Fruit fly (Drosophila melanogaster) whole organism, embryonic: Measurements from ENCODE around the gene JIL-1.
A peak's percentile ranks its signal among the peaks of the same experiment; 100 is the strongest.

Experiments used
- Antp ChIP-seq: fragments of 200-800 bp; sonication (Bioruptor generic); optimal IDR thresholded peaks from 3 replicates; lab custom pipeline; 2016; ENCODE audit warnings: missing biosample characterization, missing genetic modification characterization
- Atf-2 ChIP-seq: fragments of 200-800 bp; sonication (Bioruptor generic); optimal IDR thresholded peaks from 2 replicates; lab custom pipeline; 2016; ENCODE audit warnings: missing biosample characterization, missing genetic modification characterization
- CG10147 ChIP-seq: fragments of 200-800 bp; sonication (Bioruptor generic); optimal IDR thresholded peaks from 2 replicates; lab custom pipeline; 2019; ENCODE audit warnings: missing biosample characterization, mild to moderate bottlenecking, missing genetic modification characterization, moderate library complexity
- CG10274 ChIP-seq: fragments of 200-800 bp; sonication (Bioruptor generic); optimal IDR thresholded peaks from 3 replicates; lab custom pipeline; 2017; ENCODE audit warnings: missing biosample characterization, mild to moderate bottlenecking, missing genetic modification characterization
- CG10565 ChIP-seq: fragments of 200-800 bp; sonication (Bioruptor generic); optimal IDR thresholded peaks from 3 replicates; lab custom pipeline; 2016; ENCODE audit warnings: missing biosample characterization, mild to moderate bottlenecking, missing genetic modification characterization
- CG11456 ChIP-seq: fragments of 200-800 bp; sonication (Bioruptor generic); IDR thresholded peaks from 3 replicates; pipeline ENCODE4 v1.3.6; 2022; ENCODE audit warnings: missing biosample characterization, missing genetic modification characterization
- CG11723 ChIP-seq: fragments of 200-800 bp; sonication (Bioruptor generic); optimal IDR thresholded peaks from 2 replicates; lab custom pipeline; 2017; ENCODE audit warnings: missing biosample characterization, mild to moderate bottlenecking, missing genetic modification characterization
- CG13775 ChIP-seq: fragments of 200-800 bp; sonication (Bioruptor generic); optimal IDR thresholded peaks from 3 replicates; lab custom pipeline; 2017; ENCODE audit warnings: missing biosample characterization, mild to moderate bottlenecking, missing genetic modification characterization
- CG14014 ChIP-seq: fragments of 200-800 bp; sonication (Bioruptor generic); IDR thresholded peaks from 2 replicates; pipeline ENCODE4 v1.3.6; 2022; ENCODE audit warnings: missing biosample characterization, missing genetic modification characterization
- CG1603 ChIP-seq: fragments of 200-800 bp; sonication (Bioruptor generic); optimal IDR thresholded peaks from 2 replicates; lab custom pipeline; 2019; ENCODE audit warnings: missing biosample characterization, mild to moderate bottlenecking, missing genetic modification characterization, moderate library complexity
- CG1792 ChIP-seq: fragments of 200-800 bp; sonication (Bioruptor generic); optimal IDR thresholded peaks from 2 replicates; lab custom pipeline; 2016; ENCODE audit warnings: missing biosample characterization, missing genetic modification characterization
- CG2116 ChIP-seq: fragments of 200-800 bp; sonication (Bioruptor generic); optimal IDR thresholded peaks from 3 replicates; lab custom pipeline; 2018; ENCODE audit warnings: missing biosample characterization, mild to moderate bottlenecking, missing genetic modification characterization
- CG2120 ChIP-seq: fragments of 200-800 bp; sonication (Bioruptor generic); optimal IDR thresholded peaks from 3 replicates; lab custom pipeline; 2016; ENCODE audit warnings: missing biosample characterization, missing genetic modification characterization
- CG2889 ChIP-seq: fragments of 200-800 bp; sonication (Bioruptor generic); IDR thresholded peaks from 3 replicates; pipeline ENCODE4 v1.3.6; 2022; ENCODE audit warnings: missing biosample characterization, missing genetic modification characterization
- CG3065 ChIP-seq: fragments of 200-800 bp; sonication (Bioruptor generic); optimal IDR thresholded peaks from 2 replicates; lab custom pipeline; 2016; ENCODE audit warnings: missing biosample characterization, missing genetic modification characterization
- CG3281 ChIP-seq: fragments of 200-800 bp; sonication (Bioruptor generic); optimal IDR thresholded peaks from 3 replicates; lab custom pipeline; 2017; ENCODE audit warnings: missing biosample characterization, mild to moderate bottlenecking, missing genetic modification characterization
- CG3726 ChIP-seq: fragments of 200-800 bp; sonication (Bioruptor generic); IDR thresholded peaks from 3 replicates; pipeline ENCODE4, ENCODE4 v1.3.6; 2022; ENCODE audit warnings: missing biosample characterization, missing genetic modification characterization
- CG5245 ChIP-seq: fragments of 200-800 bp; sonication (Bioruptor generic); optimal IDR thresholded peaks from 3 replicates; lab custom pipeline; 2016; ENCODE audit warnings: missing biosample characterization, missing genetic modification characterization
- CG6654 ChIP-seq: fragments of 200-800 bp; sonication (Bioruptor generic); optimal IDR thresholded peaks from 2 replicates; lab custom pipeline; 2017; ENCODE audit warnings: missing biosample characterization, mild to moderate bottlenecking, missing genetic modification characterization
- CG8765 ChIP-seq: fragments of 200-800 bp; sonication (Bioruptor generic); IDR thresholded peaks from 2 replicates; pipeline ENCODE4 v1.3.6; 2022; ENCODE audit warnings: missing biosample characterization, missing genetic modification characterization
- CG9215 ChIP-seq: fragments of 200-800 bp; sonication (Bioruptor generic); IDR thresholded peaks from 2 replicates; pipeline ENCODE4 v1.3.6; 2022; ENCODE audit warnings: missing biosample characterization, missing genetic modification characterization
- CHES-1-like ChIP-seq: fragments of 200-800 bp; sonication (Bioruptor generic); optimal IDR thresholded peaks from 2 replicates; lab custom pipeline; 2016; ENCODE audit warnings: missing biosample characterization, missing genetic modification characterization
- CrebB ChIP-seq: fragments of 200-800 bp; sonication (Bioruptor generic); optimal IDR thresholded peaks from 3 replicates; lab custom pipeline; 2018; ENCODE audit warnings: missing biosample characterization, mild to moderate bottlenecking, missing genetic modification characterization
- Dll ChIP-seq: fragments of 200-800 bp; sonication (Bioruptor generic); IDR thresholded peaks from 4 replicates; pipeline ENCODE4 v1.3.6; 2022; ENCODE audit warnings: missing biosample characterization, missing genetic modification characterization; ENCODE audit not compliant: partially characterized antibody
- Dref ChIP-seq: fragments of 200-800 bp; sonication (Bioruptor generic); IDR thresholded peaks from 2 replicates; pipeline ENCODE4 v1.3.6; 2022; ENCODE audit warnings: missing biosample characterization, missing genetic modification characterization
- Drgx ChIP-seq: fragments of 200-800 bp; sonication (Bioruptor generic); IDR thresholded peaks from 2 replicates; pipeline ENCODE4 v1.3.6; 2022; ENCODE audit warnings: missing biosample characterization, missing genetic modification characterization
- E2f2 ChIP-seq: fragments of 200-800 bp; sonication (Bioruptor generic); IDR thresholded peaks from 2 replicates; pipeline ENCODE4 v1.3.6; 2022; ENCODE audit warnings: missing biosample characterization, missing genetic modification characterization
- Fer2 ChIP-seq: fragments of 200-800 bp; sonication (Bioruptor generic); optimal IDR thresholded peaks from 2 replicates; lab custom pipeline; 2018; ENCODE audit warnings: missing biosample characterization, mild to moderate bottlenecking, missing genetic modification characterization, moderate library complexity
- HLHmδ ChIP-seq: fragments of 200-800 bp; sonication (Bioruptor generic); optimal IDR thresholded peaks from 2 replicates; lab custom pipeline; 2018; ENCODE audit warnings: missing biosample characterization, mild to moderate bottlenecking, missing genetic modification characterization, moderate library complexity
- Hr3 ChIP-seq: fragments of 200-800 bp; sonication (Bioruptor generic); optimal IDR thresholded peaks from 3 replicates; lab custom pipeline; 2016; ENCODE audit warnings: missing biosample characterization, missing genetic modification characterization
- Med ChIP-seq: fragments of 200-800 bp; sonication (Bioruptor generic); peaks from one replicate; lab custom pipeline; 2016; ENCODE audit warnings: missing biosample characterization, missing genetic modification characterization, mild to moderate bottlenecking, inconsistent platforms, moderate library complexity
- Mrtf ChIP-seq: fragments of 200-800 bp; sonication (Bioruptor generic); IDR thresholded peaks from 3 replicates; pipeline ENCODE4 v1.3.6; 2022; ENCODE audit warnings: missing biosample characterization, missing genetic modification characterization
- Neu2 ChIP-seq: fragments of 200-800 bp; sonication (Bioruptor generic); optimal IDR thresholded peaks from 3 replicates; lab custom pipeline; 2016; ENCODE audit warnings: missing biosample characterization, missing genetic modification characterization, borderline replicate concordance
- Nf-YA ChIP-seq: fragments of 200-800 bp; sonication (Bioruptor generic); IDR thresholded peaks from 2 replicates; pipeline ENCODE4 v1.3.6; 2022; ENCODE audit warnings: missing biosample characterization, missing genetic modification characterization
- Scr ChIP-seq: fragments of 200-800 bp; sonication (Bioruptor generic); IDR thresholded peaks from 2 replicates; pipeline ENCODE4 v1.3.6; 2022; ENCODE audit warnings: missing biosample characterization, missing genetic modification characterization; ENCODE audit not compliant: partially characterized antibody
- Sox102F ChIP-seq: fragments of 200-800 bp; sonication (Bioruptor generic); optimal IDR thresholded peaks from 2 replicates; lab custom pipeline; 2018; ENCODE audit warnings: missing biosample characterization, mild to moderate bottlenecking, missing genetic modification characterization, moderate library complexity
- aop ChIP-seq: fragments of 200-800 bp; sonication (Bioruptor generic); IDR thresholded peaks from 2 replicates; pipeline ENCODE4 v1.3.6; 2022; ENCODE audit warnings: missing biosample characterization, missing genetic modification characterization
- br ChIP-seq: fragments of >200 bp; optimal IDR thresholded peaks from 2 replicates; lab custom pipeline; 2017
- caup ChIP-seq: fragments of 200-800 bp; sonication (Bioruptor generic); optimal IDR thresholded peaks from 3 replicates; lab custom pipeline; 2017; ENCODE audit warnings: missing biosample characterization, mild to moderate bottlenecking, missing genetic modification characterization, moderate library complexity; ENCODE audit not compliant: severe bottlenecking
- dmrt99B ChIP-seq: fragments of 200-800 bp; sonication (Bioruptor generic); optimal IDR thresholded peaks from 2 replicates; lab custom pipeline; 2018; ENCODE audit warnings: missing biosample characterization, mild to moderate bottlenecking, missing genetic modification characterization, moderate library complexity
- en ChIP-seq: fragments of 200-800 bp; sonication (Bioruptor generic); optimal IDR thresholded peaks from 2 replicates; lab custom pipeline; 2016; ENCODE audit warnings: missing biosample characterization, missing genetic modification characterization
- fd96Cb ChIP-seq: fragments of 200-800 bp; sonication (Bioruptor generic); optimal IDR thresholded peaks from 2 replicates; lab custom pipeline; 2018; ENCODE audit warnings: missing biosample characterization, mild to moderate bottlenecking, missing genetic modification characterization, moderate library complexity
- klu ChIP-seq: fragments of 200-800 bp; sonication (Bioruptor generic); IDR thresholded peaks from 2 replicates; pipeline ENCODE4 v1.3.6; 2022; ENCODE audit warnings: missing biosample characterization, missing genetic modification characterization
- pnt ChIP-seq: fragments of 200-800 bp; sonication (Bioruptor generic); optimal IDR thresholded peaks from 3 replicates; lab custom pipeline; 2016; ENCODE audit warnings: missing biosample characterization, missing genetic modification characterization
- prd ChIP-seq, 3 experiments: fragments of >200 bp in 2 of 3; fragments of 200-800 bp in 1 of 3; sonication (Bioruptor generic) in 1 of 3; optimal IDR thresholded peaks in 2 of 3; IDR thresholded peaks in 1 of 3; 2 replicates in 2 of 3; 3 replicates in 1 of 3; pipeline versions ENCODE4 v1.3.6 to Lab custom; 2017 to 2022; ENCODE audit warnings: missing biosample characterization in 1 of 3, missing genetic modification characterization in 1 of 3
- ranshi ChIP-seq: fragments of 200-800 bp; sonication (Bioruptor generic); IDR thresholded peaks from 2 replicates; pipeline ENCODE4 v1.3.6; 2022; ENCODE audit warnings: missing biosample characterization, missing genetic modification characterization
- scrt ChIP-seq: fragments of 200-800 bp; sonication (Bioruptor generic); optimal IDR thresholded peaks from 2 replicates; lab custom pipeline; 2018; ENCODE audit warnings: missing biosample characterization, mild to moderate bottlenecking, missing genetic modification characterization, moderate library complexity
- tap ChIP-seq: fragments of 200-800 bp; optimal IDR thresholded peaks from 3 replicates; lab custom pipeline; 2019; ENCODE audit warnings: missing biosample characterization, mild to moderate bottlenecking, missing genetic modification characterization, moderate library complexity
- tin ChIP-seq: fragments of 200-800 bp; sonication (Bioruptor generic); optimal IDR thresholded peaks from 3 replicates; lab custom pipeline; 2016; ENCODE audit warnings: missing biosample characterization, missing genetic modification characterization
- trem ChIP-seq: fragments of 200-800 bp; optimal IDR thresholded peaks from 3 replicates; lab custom pipeline; 2019; ENCODE audit warnings: missing biosample characterization, mild to moderate bottlenecking, missing genetic modification characterization, moderate library complexity

JIL-1 gene

DNA sequence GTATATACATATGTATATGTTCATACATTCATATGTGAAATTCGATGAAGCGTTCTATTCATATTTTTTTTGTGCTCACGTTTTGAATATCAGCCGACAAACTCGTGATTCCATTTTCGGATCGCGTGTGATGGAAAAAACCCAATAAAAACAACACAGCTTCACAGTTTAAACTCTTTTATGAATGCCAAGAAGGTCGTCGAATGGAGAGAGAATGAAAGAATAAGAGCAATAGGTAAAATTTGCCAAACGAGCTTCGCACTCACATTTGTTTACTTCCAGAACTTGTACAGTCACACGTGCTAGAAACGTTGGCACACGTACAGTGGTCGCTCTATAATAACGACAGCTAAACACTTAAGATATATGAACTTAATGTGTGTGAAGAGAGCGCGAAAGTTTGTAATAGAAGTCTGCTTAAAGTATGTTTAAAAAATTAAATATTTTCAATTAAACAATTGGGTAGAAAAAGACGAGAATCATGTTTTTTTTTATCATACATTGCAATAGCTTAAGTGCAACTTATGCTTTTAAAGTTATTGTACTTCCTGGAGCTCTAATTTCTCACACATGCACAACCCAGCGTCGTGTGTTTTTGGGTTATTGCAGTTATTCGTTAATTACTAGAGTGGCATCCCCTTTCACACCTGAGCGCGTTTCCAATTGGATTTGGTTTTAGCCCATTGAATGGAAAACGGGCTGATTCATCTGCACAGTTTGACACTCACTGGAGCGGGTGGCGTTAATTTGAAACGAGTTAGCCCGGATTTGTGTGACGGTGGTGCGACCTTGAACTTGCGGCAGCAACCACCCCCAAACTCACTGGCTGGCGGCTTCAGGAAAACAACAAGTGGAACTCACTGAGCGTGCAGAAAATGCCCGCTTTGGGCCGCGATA is 32.9 kb upstream of the JIL-1 start (continued):
- peak; percentile 22 for TF ChIP-seq caup (GFP tag; lab: Kevin White, UChicago)
- TF ChIP-seq CG2120 (GFP tag; lab: Kevin White, UChicago): peak; percentile 58
- TF ChIP-seq Scr (GFP tag; lab: Robert Waterston, UW): no peak
- TF ChIP-seq fd96Cb (tag; lab: Kevin White, UChicago): no peak
- TF ChIP-seq trem: peak; percentile 55
- no peak for TF ChIP-seq Drgx (GFP tag; lab: Robert Waterston, UW)
- no peak for TF ChIP-seq Fer2 (tag; lab: Kevin White, UChicago)
- TF ChIP-seq CG1603 (tag; lab: Kevin White, UChicago): no peak
- TF ChIP-seq Dll (GFP tag; lab: Robert Waterston, UW): no peak
- TF ChIP-seq CrebB (tag; lab: Kevin White, UChicago): no peak
- no peak for TF ChIP-seq Nf-YA (GFP tag; lab: Robert Waterston, UW)
- no peak for TF ChIP-seq CG9215
- TF ChIP-seq CG3065: no peak
- TF ChIP-seq CG10274 (GFP tag; lab: Kevin White, UChicago): no peak
- no peak for TF ChIP-seq Atf-2 (GFP tag; lab: Kevin White, UChicago)
- TF ChIP-seq prd (optimal IDR thresholded peaks at IDR 0.05; lab: Kevin White, UChicago): no peak
- TF ChIP-seq prd (GFP tag; IDR thresholded peaks at IDR 0.05; lab: Robert Waterston, UW): no peak
- TF ChIP-seq CHES-1-like (GFP tag; lab: Kevin White, UChicago): no peak
- no peak for TF ChIP-seq CG2889
- TF ChIP-seq CG2116: no peak
- no peak for TF ChIP-seq Hr3
- no peak for TF ChIP-seq CG3726 (GFP tag; lab: Robert Waterston, UW)
- no peak for TF ChIP-seq klu (GFP tag; lab: Robert Waterston, UW)
- no peak for TF ChIP-seq HLHmδ (GFP tag; lab: Kevin White, UChicago)
- TF ChIP-seq CG13775: no peak
- peak; percentile 40 for TF ChIP-seq scrt (GFP tag; lab: Kevin White, UChicago)
- TF ChIP-seq CG3281: peak; percentile 50
- TF ChIP-seq Mrtf (GFP tag; lab: Robert Waterston, UW): no peak
- no peak for TF ChIP-seq CG10565 (GFP tag; lab: Kevin White, UChicago)
- no peak for TF ChIP-seq Antp (GFP tag; lab: Kevin White, UChicago)
- no peak for TF ChIP-seq pnt
- no peak for TF ChIP-seq CG5245 (GFP tag; lab: Kevin White, UChicago)
- TF ChIP-seq CG11723: no peak
- TF ChIP-seq CG14014 (GFP tag; lab: Robert Waterston, UW): peak; percentile 32; the same call in 1 of the 2 replicates
- TF ChIP-seq Neu2 (GFP tag; lab: Kevin White, UChicago): no peak
- TF ChIP-seq Med: peak; percentile 79
- no peak for TF ChIP-seq br (lab: Kevin White, UChicago)
- no peak for TF ChIP-seq dmrt99B
- TF ChIP-seq tap: no peak
- TF ChIP-seq en (GFP tag; lab: Kevin White, UChicago): no peak
- TF ChIP-seq CG6654 (GFP tag; lab: Kevin White, UChicago): peak; percentile 95
- no peak for TF ChIP-seq CG11456 (GFP tag; lab: Robert Waterston, UW)
- no peak for TF ChIP-seq aop (GFP tag; lab: Robert Waterston, UW)
- TF ChIP-seq E2f2 (GFP tag; lab: Robert Waterston, UW): no peak
- TF ChIP-seq CG1792: no peak
- TF ChIP-seq CG8765 (GFP tag; lab: Robert Waterston, UW): no peak
- TF ChIP-seq ranshi: no peak
- no peak for TF ChIP-seq CG10147 (GFP tag; lab: Kevin White, UChicago)
- no peak for TF ChIP-seq Sox102F
- TF ChIP-seq tin: no peak
- TF ChIP-seq Dref: no peak
